Worm (Caenorhabditis elegans): ENCODE results near the gene Y116A8A.4.
"Not testable (repeated sequence)": the region's sequence is repeated elsewhere in the genome, so short reads cannot be mapped to it uniquely, and the experiment has no call there.

DNA sequence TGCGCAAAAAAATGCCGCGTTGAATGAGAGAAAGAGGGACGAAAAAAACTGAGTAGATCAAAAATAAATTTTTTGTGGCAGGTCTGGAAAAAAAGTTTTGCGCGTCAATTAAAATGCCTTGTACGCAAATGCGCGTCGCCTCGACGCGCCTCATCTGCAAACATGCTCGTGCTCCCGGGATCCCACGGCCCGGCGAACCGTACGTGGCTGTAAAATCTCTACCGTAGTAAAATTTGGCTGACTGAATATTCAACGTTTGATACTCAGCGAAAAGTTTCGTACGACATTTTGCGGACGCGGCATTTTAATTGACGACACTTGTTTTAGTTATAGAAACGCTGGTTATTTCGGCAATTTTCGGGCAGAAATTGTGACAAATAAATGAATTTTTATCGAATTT lies 22.7 kb downstream of the Y116A8A.4 start:
- not testable (repeated sequence) for TF ChIP-seq pqm-1, dve-1 (tag; optimal IDR thresholded peaks at IDR 0.05)

Data from whole organism, late embryonic.